Fruit fly (Drosophila melanogaster) whole organism, embryonic: ENCODE data around the gene CG32074.
A peak's percentile ranks its signal among the peaks of the same experiment; 100 is the strongest.

Experiments
- ATbp ChIP-seq: fragments of 200-800 bp; sonication (Bioruptor generic); optimal IDR thresholded peaks from 2 replicates; lab custom pipeline; 2017; ENCODE audit warnings: missing biosample characterization, mild to moderate bottlenecking, missing genetic modification characterization, missing genetic modification reagents
- Atf-2 ChIP-seq: fragments of 200-800 bp; sonication (Bioruptor generic); optimal IDR thresholded peaks from 2 replicates; lab custom pipeline; 2016; ENCODE audit warnings: missing biosample characterization, missing genetic modification characterization
- CG10366 ChIP-seq: fragments of 200-800 bp; sonication (Bioruptor generic); IDR thresholded peaks from 2 replicates; pipeline ENCODE4 v1.3.6; 2022; ENCODE audit warnings: missing biosample characterization, missing genetic modification characterization
- CG10654 ChIP-seq: fragments of 200-800 bp; sonication (Bioruptor generic); optimal IDR thresholded peaks from 2 replicates; lab custom pipeline; 2016; ENCODE audit warnings: missing biosample characterization, missing genetic modification characterization
- CG10959 ChIP-seq: fragments of 200-800 bp; sonication (Bioruptor generic); IDR thresholded peaks from 2 replicates; pipeline ENCODE4 v1.3.6; 2022; ENCODE audit warnings: missing biosample characterization, missing genetic modification characterization
- CG15514 ChIP-seq: fragments of 200-800 bp; sonication (Bioruptor generic); optimal IDR thresholded peaks from 3 replicates; lab custom pipeline; 2017; ENCODE audit warnings: missing biosample characterization, missing genetic modification characterization, mild to moderate bottlenecking, moderate library complexity, missing genetic modification reagents
- CG16815 ChIP-seq: fragments of 200-800 bp; sonication (Bioruptor generic); optimal IDR thresholded peaks from 3 replicates; lab custom pipeline; 2017; ENCODE audit warnings: missing biosample characterization, mild to moderate bottlenecking, missing genetic modification characterization
- CG17802 ChIP-seq: fragments of 200-800 bp; sonication (Bioruptor generic); optimal IDR thresholded peaks from 2 replicates; lab custom pipeline; 2018; ENCODE audit warnings: missing biosample characterization, mild to moderate bottlenecking, missing genetic modification characterization, moderate library complexity
- CG1792 ChIP-seq: fragments of 200-800 bp; sonication (Bioruptor generic); optimal IDR thresholded peaks from 2 replicates; lab custom pipeline; 2016; ENCODE audit warnings: missing biosample characterization, missing genetic modification characterization
- CG1832 ChIP-seq: fragments of 200-800 bp; sonication (Bioruptor generic); optimal IDR thresholded peaks from 2 replicates; lab custom pipeline; 2017; ENCODE audit warnings: missing biosample characterization, mild to moderate bottlenecking, missing genetic modification characterization, inconsistent platforms
- CG31224 ChIP-seq: fragments of 200-800 bp; sonication (Bioruptor generic); IDR thresholded peaks from 2 replicates; pipeline ENCODE4 v1.3.6; 2022; ENCODE audit warnings: missing biosample characterization, missing genetic modification characterization
- CG4282 ChIP-seq: fragments of 200-800 bp; sonication (Bioruptor generic); optimal IDR thresholded peaks from 2 replicates; lab custom pipeline; 2016; ENCODE audit warnings: missing biosample characterization, missing genetic modification characterization
- CG4360 ChIP-seq: fragments of 200-800 bp; sonication (Bioruptor generic); IDR thresholded peaks from 2 replicates; pipeline ENCODE4 v1.3.6; 2022; ENCODE audit warnings: missing biosample characterization, missing genetic modification characterization
- CG6683 ChIP-seq: fragments of 200-800 bp; sonication (Bioruptor generic); optimal IDR thresholded peaks from 2 replicates; lab custom pipeline; 2017; ENCODE audit warnings: missing biosample characterization, mild to moderate bottlenecking, missing genetic modification characterization, missing genetic modification reagents
- CG6854 ChIP-seq: fragments of 200-800 bp; sonication (Bioruptor generic); optimal IDR thresholded peaks from 3 replicates; lab custom pipeline; 2017; ENCODE audit warnings: missing biosample characterization, mild to moderate bottlenecking, missing genetic modification characterization
- CG7928 ChIP-seq: fragments of 200-800 bp; sonication (Bioruptor generic); optimal IDR thresholded peaks from 2 replicates; lab custom pipeline; 2017; ENCODE audit warnings: missing biosample characterization, mild to moderate bottlenecking, missing genetic modification characterization
- CG9215 ChIP-seq: fragments of 200-800 bp; sonication (Bioruptor generic); IDR thresholded peaks from 2 replicates; pipeline ENCODE4 v1.3.6; 2022; ENCODE audit warnings: missing biosample characterization, missing genetic modification characterization
- CTCF ChIP-seq: fragments of 200-800 bp; sonication (Bioruptor generic); optimal IDR thresholded peaks from 2 replicates; lab custom pipeline; 2017; ENCODE audit warnings: missing biosample characterization, mild to moderate bottlenecking, missing genetic modification characterization, moderate library complexity
- Dip2 ChIP-seq: fragments of 200-800 bp; sonication (Bioruptor generic); IDR thresholded peaks from 2 replicates; pipeline ENCODE4 v1.3.6; 2022; ENCODE audit warnings: missing biosample characterization, missing genetic modification characterization
- E2f2 ChIP-seq: fragments of 200-800 bp; sonication (Bioruptor generic); IDR thresholded peaks from 2 replicates; pipeline ENCODE4 v1.3.6; 2022; ENCODE audit warnings: missing biosample characterization, missing genetic modification characterization
- Eip74EF ChIP-seq, 2 experiments: fragments of 200-800 bp in 1 of 2; fragments of >200 bp in 1 of 2; sonication (Bioruptor generic) in 1 of 2; optimal IDR thresholded peaks; 2 replicates each; lab custom pipeline; 2017 to 2019; ENCODE audit warnings: missing biosample characterization in 2 of 2, missing genetic modification characterization in 2 of 2, mild to moderate bottlenecking in 1 of 2, moderate library complexity in 1 of 2
- Hmx ChIP-seq: fragments of 200-800 bp; sonication (Bioruptor generic); optimal IDR thresholded peaks from 2 replicates; lab custom pipeline; 2016; ENCODE audit warnings: missing biosample characterization, missing genetic modification characterization
- MESR4 ChIP-seq: fragments of 200-800 bp; sonication (Bioruptor generic); optimal IDR thresholded peaks from 2 replicates; lab custom pipeline; 2018; ENCODE audit warnings: missing biosample characterization, mild to moderate bottlenecking, missing genetic modification characterization, moderate library complexity
- Meics ChIP-seq: fragments of 200-800 bp; sonication (Bioruptor generic); optimal IDR thresholded peaks from 2 replicates; lab custom pipeline; 2017; ENCODE audit warnings: missing biosample characterization, mild to moderate bottlenecking, missing genetic modification characterization
- Nf-YB ChIP-seq: fragments of 200-800 bp; sonication (Bioruptor generic); optimal IDR thresholded peaks from 3 replicates; lab custom pipeline; 2019; ENCODE audit warnings: missing biosample characterization, mild to moderate bottlenecking, missing genetic modification characterization, moderate library complexity
- Nf-YC ChIP-seq: fragments of 200-800 bp; optimal IDR thresholded peaks from 3 replicates; lab custom pipeline; 2019; ENCODE audit warnings: missing biosample characterization, mild to moderate bottlenecking, missing genetic modification characterization, moderate library complexity
- Optix ChIP-seq: fragments of 200-800 bp; sonication (Bioruptor generic); IDR thresholded peaks from 3 replicates; pipeline ENCODE4 v1.3.6; 2022; ENCODE audit warnings: missing biosample characterization, missing genetic modification characterization
- PHDP ChIP-seq: fragments of 200-800 bp; sonication (Bioruptor generic); optimal IDR thresholded peaks from 3 replicates; lab custom pipeline; 2018; ENCODE audit warnings: missing biosample characterization, mild to moderate bottlenecking, missing genetic modification characterization, moderate library complexity
- Trl ChIP-seq, 3 experiments: fragments of >200 bp in 2 of 3; fragments of 200-800 bp in 1 of 3; sonication (Bioruptor generic) in 1 of 3; optimal IDR thresholded peaks; 2 replicates in 1 of 3; 3 replicates in 2 of 3; lab custom pipeline; 2016 to 2017; ENCODE audit warnings: missing biosample characterization in 1 of 3, missing genetic modification characterization in 1 of 3
- ab ChIP-seq: fragments of 200-800 bp; sonication (Bioruptor generic); optimal IDR thresholded peaks from 2 replicates; lab custom pipeline; 2016; ENCODE audit warnings: missing biosample characterization, missing genetic modification characterization
- ap ChIP-seq: fragments of 200-800 bp; sonication (Bioruptor generic); IDR thresholded peaks from 2 replicates; pipeline ENCODE4 v1.3.6; 2022; ENCODE audit warnings: missing biosample characterization, missing genetic modification characterization
- bbx ChIP-seq: fragments of 200-800 bp; sonication (Bioruptor generic); IDR thresholded peaks from 2 replicates; pipeline ENCODE4 v1.3.6; 2022; ENCODE audit warnings: missing biosample characterization, missing genetic modification characterization; ENCODE audit not compliant: partially characterized antibody
- ci ChIP-seq: fragments of 200-800 bp; sonication (Bioruptor generic); IDR thresholded peaks from 3 replicates; pipeline ENCODE4 v1.3.6; 2022; ENCODE audit warnings: missing biosample characterization, missing genetic modification characterization
- en ChIP-seq: fragments of 200-800 bp; sonication (Bioruptor generic); optimal IDR thresholded peaks from 2 replicates; lab custom pipeline; 2016; ENCODE audit warnings: missing biosample characterization, missing genetic modification characterization
- fd102C ChIP-seq: fragments of 200-800 bp; sonication (Bioruptor generic); optimal IDR thresholded peaks from 2 replicates; lab custom pipeline; 2018; ENCODE audit warnings: missing biosample characterization, mild to moderate bottlenecking, missing genetic modification characterization, moderate library complexity
- fu2 ChIP-seq: fragments of 200-800 bp; sonication (Bioruptor generic); optimal IDR thresholded peaks from 2 replicates; lab custom pipeline; 2016; ENCODE audit warnings: missing biosample characterization, missing genetic modification characterization
- gce ChIP-seq: fragments of 200-800 bp; sonication (Bioruptor generic); IDR thresholded peaks from 3 replicates; pipeline ENCODE4 v1.3.6; 2022; ENCODE audit warnings: missing biosample characterization, missing genetic modification characterization
- gsb ChIP-seq: fragments of 200-800 bp; sonication (Bioruptor generic); IDR thresholded peaks from 2 replicates; pipeline ENCODE4 v1.3.6; 2022; ENCODE audit warnings: missing biosample characterization, missing genetic modification characterization
- hkb ChIP-seq, 2 experiments: fragments of 200-800 bp in 1 of 2; fragments of >200 bp in 1 of 2; sonication (Bioruptor generic) in 1 of 2; IDR thresholded peaks in 1 of 2; optimal IDR thresholded peaks in 1 of 2; 2 replicates each; pipeline versions ENCODE4 v1.3.6 to Lab custom; 2017 to 2022; ENCODE audit warnings: missing biosample characterization in 1 of 2, missing genetic modification characterization in 1 of 2
- ind ChIP-seq: fragments of 200-800 bp; sonication (Bioruptor generic); optimal IDR thresholded peaks from 3 replicates; lab custom pipeline; 2016; ENCODE audit warnings: missing biosample characterization, missing genetic modification characterization
- kah ChIP-seq: fragments of 200-800 bp; sonication (Bioruptor generic); optimal IDR thresholded peaks from 2 replicates; lab custom pipeline; 2018; ENCODE audit warnings: missing biosample characterization, mild to moderate bottlenecking, missing genetic modification characterization
- pan ChIP-seq, 4 experiments: fragments of >200 bp in 3 of 4; fragments of 200-800 bp in 1 of 4; sonication (Bioruptor generic) in 1 of 4; optimal IDR thresholded peaks in 3 of 4; IDR thresholded peaks in 1 of 4; 2 replicates each; pipeline versions ENCODE4 v1.3.6 to Lab custom; 2017 to 2022; ENCODE audit warnings: missing biosample characterization in 2 of 4, missing genetic modification characterization in 2 of 4, mixed read lengths in 1 of 4
- pb ChIP-seq: fragments of 200-800 bp; sonication (Bioruptor generic); optimal IDR thresholded peaks from 3 replicates; lab custom pipeline; 2016; ENCODE audit warnings: missing biosample characterization, missing genetic modification characterization
- pfk ChIP-seq: fragments of 200-800 bp; sonication (Bioruptor generic); optimal IDR thresholded peaks from 2 replicates; lab custom pipeline; 2018; ENCODE audit warnings: missing biosample characterization, mild to moderate bottlenecking, missing genetic modification characterization, moderate library complexity
- salm ChIP-seq: fragments of 200-800 bp; sonication (Bioruptor generic); optimal IDR thresholded peaks from 2 replicates; lab custom pipeline; 2018; ENCODE audit warnings: missing biosample characterization, mild to moderate bottlenecking, missing genetic modification characterization
- sens ChIP-seq: fragments of 200-800 bp; sonication (Bioruptor generic); peaks from one replicate; lab custom pipeline; 2016; ENCODE audit warnings: missing biosample characterization, missing genetic modification characterization
- zen2 ChIP-seq: fragments of 200-800 bp; sonication (Bioruptor generic); IDR thresholded peaks from 3 replicates; pipeline ENCODE4 v1.3.6; 2022; ENCODE audit warnings: missing biosample characterization, missing genetic modification characterization; ENCODE audit not compliant: partially characterized antibody
- zfh1 ChIP-seq: fragments of 200-800 bp; sonication (Bioruptor generic); IDR thresholded peaks from 3 replicates; pipeline ENCODE4 v1.3.6; 2022; ENCODE audit warnings: missing biosample characterization, missing genetic modification characterization

CG32074 gene

dm6 chr3L:11169299-11170181, 37.4 kb upstream of the CG32074 start, which contains the start of the genes wls and Adck5 (continued):
- peak; percentile 39 for TF ChIP-seq CG6683 (GFP tag; lab: Kevin White, UChicago)
- TF ChIP-seq fd102C: no peak
- TF ChIP-seq sens (GFP tag; lab: Kevin White, UChicago): peak; percentile 91
- peak; percentile 9 for TF ChIP-seq fu2
- peak; percentile 64; the same call in 1 of the 3 replicates for TF ChIP-seq gce (GFP tag; lab: Robert Waterston, UW)
- no peak for TF ChIP-seq ab (GFP tag; lab: Kevin White, UChicago)
- TF ChIP-seq CTCF: peak; percentile 62
- peak; percentile 46 for TF ChIP-seq ATbp
- TF ChIP-seq CG7928 (GFP tag; lab: Kevin White, UChicago): no peak
- no peak for TF ChIP-seq Atf-2 (GFP tag; lab: Kevin White, UChicago)
- no peak for TF ChIP-seq CG9215 (GFP tag; lab: Robert Waterston, UW)
- TF ChIP-seq en (GFP tag; lab: Kevin White, UChicago): no peak
- peak; percentile 78 for TF ChIP-seq CG15514 (GFP tag; lab: Kevin White, UChicago)
- TF ChIP-seq MESR4 (GFP tag; lab: Kevin White, UChicago): peak; percentile 59
- no peak for TF ChIP-seq CG31224 (GFP tag; lab: Robert Waterston, UW)
- no peak for TF ChIP-seq Hmx (GFP tag; lab: Kevin White, UChicago)
- no peak for TF ChIP-seq CG1792 (GFP tag; lab: Kevin White, UChicago)
- TF ChIP-seq CG1832 (GFP tag; lab: Kevin White, UChicago): no peak
- peak; percentile 40; the same call in 1 of the 3 replicates for TF ChIP-seq zfh1 (GFP tag; lab: Robert Waterston, UW)
- TF ChIP-seq ap (GFP tag; lab: Robert Waterston, UW): no peak
- peak; percentile 41; the same call in 2 of the 3 replicates for TF ChIP-seq zen2 (GFP tag; lab: Robert Waterston, UW)
- no peak for TF ChIP-seq Optix (GFP tag; lab: Robert Waterston, UW)
- TF ChIP-seq CG16815 (GFP tag; lab: Kevin White, UChicago): no peak
- no peak for TF ChIP-seq CG10366 (GFP tag; lab: Robert Waterston, UW)
- TF ChIP-seq bbx: 0 out of 2 replicates have a peak, but pooled peaks have one; percentile 8
- TF ChIP-seq Nf-YB: no peak
- no peak for TF ChIP-seq Nf-YC (tag; lab: Kevin White, UChicago)
- no peak for TF ChIP-seq ind
- TF ChIP-seq CG10959 (GFP tag; lab: Robert Waterston, UW): no peak
- no peak for TF ChIP-seq pfk
- no peak for TF ChIP-seq CG4282 (GFP tag; lab: Kevin White, UChicago)
- TF ChIP-seq Meics (GFP tag; lab: Kevin White, UChicago): peak; percentile 76
- peak; percentile 21 for TF ChIP-seq CG10654 (GFP tag; lab: Kevin White, UChicago)
- no peak for TF ChIP-seq Eip74EF (GFP tag; optimal IDR thresholded peaks at IDR 0.05; lab: Kevin White, UChicago)
- peak; percentile 25 for TF ChIP-seq salm
- TF ChIP-seq CG6854 (GFP tag; lab: Kevin White, UChicago): peak; percentile 65
- no peak for TF ChIP-seq CG17802
- TF ChIP-seq gsb: no peak
- TF ChIP-seq Trl (optimal IDR thresholded peaks at IDR 0.05; lab: Kevin White, UChicago): no peak
- TF ChIP-seq Trl (GFP tag; optimal IDR thresholded peaks at IDR 0.05; lab: Kevin White, UChicago): peak; percentile 23
- TF ChIP-seq pan (optimal IDR thresholded peaks at IDR 0.05; lab: Kevin White, UChicago): peak in 1 of 2 experiments; percentile 53
- TF ChIP-seq pan (GFP tag; optimal IDR thresholded peaks at IDR 0.05 in 1 of 2, IDR thresholded peaks at IDR 0.05 in 1 of 2): peak in 1 of 2 experiments; percentile 72
- TF ChIP-seq hkb (optimal IDR thresholded peaks at IDR 0.05; lab: Kevin White, UChicago): no peak
- peak; percentile 69 for TF ChIP-seq hkb (GFP tag; IDR thresholded peaks at IDR 0.05; lab: Robert Waterston, UW)
- no peak for TF ChIP-seq CG4360
- peak; percentile 17 for TF ChIP-seq pb
- no peak for TF ChIP-seq Dip2 (GFP tag; lab: Robert Waterston, UW)
- peak; percentile 92 for TF ChIP-seq kah (GFP tag; lab: Kevin White, UChicago)
- TF ChIP-seq E2f2 (GFP tag; lab: Robert Waterston, UW): no peak; the same call in 1 of the 2 replicates
- TF ChIP-seq PHDP (tag; lab: Kevin White, UChicago): peak; percentile 61
- peak; percentile 87 for TF ChIP-seq ci (GFP tag; lab: Robert Waterston, UW)
